Fruit fly (Drosophila melanogaster): ENCODE measurements around the gene CG33725.

CG33725 gene

DNA sequence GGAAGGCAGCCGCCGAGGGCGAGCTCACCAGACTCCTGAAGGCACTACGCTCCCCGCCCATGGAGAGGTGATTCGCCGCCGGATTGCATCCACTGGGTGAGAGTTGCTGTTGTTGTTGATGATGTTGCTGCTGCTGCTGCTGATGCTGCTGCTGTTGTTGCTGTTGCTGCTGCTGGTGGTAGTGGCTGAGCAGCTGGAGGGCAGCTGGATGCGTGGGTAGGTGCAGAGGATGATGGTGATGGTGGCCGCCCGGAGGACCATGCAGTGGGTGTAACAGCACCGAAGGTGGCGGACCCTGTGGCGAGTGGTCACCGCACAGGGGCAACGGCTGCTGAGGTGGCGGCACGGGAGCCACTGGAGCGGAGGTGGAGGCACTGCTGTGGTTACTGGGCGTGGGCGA lies 18.8 kb upstream of the CG33725 start:
- TF ChIP-seq Dbx (GFP tag; IDR thresholded peaks at IDR 0.05) (0 out of 3 replicates have a peak, but pooled peaks have one; percentile 21), zfh2 (GFP tag; optimal IDR thresholded peaks at IDR 0.05) (no peak), Doc2 (GFP tag; IDR thresholded peaks at IDR 0.05) (no peak), wek (GFP tag; optimal IDR thresholded peaks at IDR 0.05) (no peak), CG8478 (optimal IDR thresholded peaks at IDR 0.05) (peak; percentile 71), Rfx (GFP tag; IDR thresholded peaks at IDR 0.05) (no peak), CG11093 (GFP tag; IDR thresholded peaks at IDR 0.05) (0 out of 3 replicates have a peak, but pooled peaks have one; percentile 13), Ets65A (GFP tag) (peak; percentile 81), Med (GFP tag) (peak; percentile 23)

DNA sequence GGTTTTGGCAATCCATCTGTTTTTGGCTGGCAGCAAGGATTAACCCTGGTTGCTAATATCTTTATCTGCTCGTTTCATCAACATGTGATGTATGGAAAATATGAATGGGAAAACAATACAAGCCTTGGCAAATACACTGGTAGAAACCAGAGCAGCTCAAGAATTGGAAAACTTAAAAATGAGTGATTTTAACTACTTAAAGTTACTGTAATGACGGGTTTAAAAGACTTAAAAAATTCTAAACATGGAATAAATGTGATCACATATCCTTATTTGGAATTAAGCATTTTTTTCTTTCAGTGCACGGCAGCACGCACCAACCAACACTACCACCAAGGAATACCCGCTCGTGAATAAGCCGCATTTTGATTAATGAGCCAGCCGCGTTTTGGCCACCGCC lies 17.2 kb upstream of the CG33725 start:
- no peak for TF ChIP-seq CG7372 (GFP tag; IDR thresholded peaks at IDR 0.05)
- peak; percentile 70 for TF ChIP-seq zen (tag; optimal IDR thresholded peaks at IDR 0.05)
- peak; percentile 14; the same call in 1 of the 2 replicates for TF ChIP-seq CG4404 (GFP tag; IDR thresholded peaks at IDR 0.05)
- no peak for TF ChIP-seq prd (optimal IDR thresholded peaks at IDR 0.05)
- peak; percentile 69; the same call in 2 of the 3 replicates for TF ChIP-seq prd (GFP tag; IDR thresholded peaks at IDR 0.05)
- TF ChIP-seq CG18262 (tag; optimal IDR thresholded peaks at IDR 0.05) = peak; percentile 10
- TF ChIP-seq CG10979 (tag; optimal IDR thresholded peaks at IDR 0.05) = peak; percentile 26
- peak; percentile 77 for TF ChIP-seq sens (GFP tag)
- TF ChIP-seq Fer3 (tag; optimal IDR thresholded peaks at IDR 0.05) = no peak
- peak; percentile 5 for TF ChIP-seq CG2712 (tag; optimal IDR thresholded peaks at IDR 0.05)
- TF ChIP-seq ind (GFP tag; optimal IDR thresholded peaks at IDR 0.05) = no peak
- peak; percentile 7 for TF ChIP-seq phol (tag; optimal IDR thresholded peaks at IDR 0.05)
- TF ChIP-seq D19B (GFP tag; optimal IDR thresholded peaks at IDR 0.05) = no peak
- TF ChIP-seq Dek (tag; optimal IDR thresholded peaks at IDR 0.05) = no peak
- no peak for TF ChIP-seq CG17802 (tag; optimal IDR thresholded peaks at IDR 0.05)
- no peak for TF ChIP-seq Nf-YB (GFP tag; optimal IDR thresholded peaks at IDR 0.05)

DNA sequence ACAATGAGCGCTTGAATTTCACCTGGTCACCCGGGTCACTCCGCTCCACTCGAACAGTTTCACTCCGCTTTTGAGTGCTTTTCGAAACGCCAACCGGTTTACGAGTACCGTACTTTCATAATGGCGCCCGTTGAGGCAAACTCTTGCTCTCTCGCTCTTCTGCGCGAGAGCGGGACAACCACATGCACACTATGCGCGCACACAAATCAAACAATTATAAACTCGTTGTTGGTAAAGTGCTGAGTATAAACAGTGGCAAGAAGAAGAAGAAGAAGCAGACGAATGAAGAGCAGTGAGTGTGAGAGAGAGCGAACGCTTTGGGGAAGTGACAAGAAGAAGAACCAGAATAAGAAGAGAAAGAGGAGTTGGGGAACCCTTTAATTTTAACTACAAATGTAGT lies 14.4 kb upstream of the CG33725 start, which contains the start of gene eyg:
eyg (minus strand) TSS at position 6 of the 400 bp plus-strand sequence.
- TF ChIP-seq her (GFP tag; optimal IDR thresholded peaks at IDR 0.05) (peak; percentile 70), nmo (GFP tag; optimal IDR thresholded peaks at IDR 0.05) (peak; percentile 50), YL-1 (GFP tag; optimal IDR thresholded peaks at IDR 0.05) (no peak), Mes4 (GFP tag; optimal IDR thresholded peaks at IDR 0.05) (peak; percentile 44), Adf1 (GFP tag; IDR thresholded peaks at IDR 0.05) (peak; percentile 76), CG12236 (GFP tag; optimal IDR thresholded peaks at IDR 0.05) (peak; percentile 30), CG10366 (GFP tag; IDR thresholded peaks at IDR 0.05) (no peak), CG10959 (GFP tag; IDR thresholded peaks at IDR 0.05) (no peak), oc (tag; optimal IDR thresholded peaks at IDR 0.05) (peak; percentile 48), Atf-2 (GFP tag; optimal IDR thresholded peaks at IDR 0.05) (no peak), nerfin-1 (tag; optimal IDR thresholded peaks at IDR 0.05) (peak; percentile 52), ab (GFP tag; optimal IDR thresholded peaks at IDR 0.05) (peak; percentile 57), CG6272 (GFP tag; IDR thresholded peaks at IDR 0.05) (no peak), Neu2 (GFP tag; optimal IDR thresholded peaks at IDR 0.05; ENCODE audit: borderline replicate concordance) (no peak), PHDP (tag; optimal IDR thresholded peaks at IDR 0.05) (peak; percentile 41), zen2 (GFP tag; IDR thresholded peaks at IDR 0.05; ENCODE audit: partially characterized antibody) (0 out of 3 replicates have a peak, but pooled peaks have one; percentile 25), CG6813 (GFP tag; optimal IDR thresholded peaks at IDR 0.05) (no peak), jumu (GFP tag; optimal IDR thresholded peaks at IDR 0.05) (no peak), CG17359 (tag; optimal IDR thresholded peaks at IDR 0.05) (peak; percentile 25), D19A (tag; optimal IDR thresholded peaks at IDR 0.05) (no peak), H15 (GFP tag; IDR thresholded peaks at IDR 0.05) (no peak), fd64A (GFP tag; optimal IDR thresholded peaks at IDR 0.05) (peak; percentile 6), CG32767 (GFP tag; IDR thresholded peaks at IDR 0.05) (no peak), CG15479 (GFP tag; optimal IDR thresholded peaks at IDR 0.05) (peak; percentile 18), Dbx (GFP tag; IDR thresholded peaks at IDR 0.05) (peak; percentile 63; the same call in 2 of the 3 replicates), pros (GFP tag; optimal IDR thresholded peaks at IDR 0.05) (peak; percentile 66)
